Worm (Caenorhabditis elegans): ENCODE data around the gene rpoa-49.

Gene rpoa-49

DNA sequence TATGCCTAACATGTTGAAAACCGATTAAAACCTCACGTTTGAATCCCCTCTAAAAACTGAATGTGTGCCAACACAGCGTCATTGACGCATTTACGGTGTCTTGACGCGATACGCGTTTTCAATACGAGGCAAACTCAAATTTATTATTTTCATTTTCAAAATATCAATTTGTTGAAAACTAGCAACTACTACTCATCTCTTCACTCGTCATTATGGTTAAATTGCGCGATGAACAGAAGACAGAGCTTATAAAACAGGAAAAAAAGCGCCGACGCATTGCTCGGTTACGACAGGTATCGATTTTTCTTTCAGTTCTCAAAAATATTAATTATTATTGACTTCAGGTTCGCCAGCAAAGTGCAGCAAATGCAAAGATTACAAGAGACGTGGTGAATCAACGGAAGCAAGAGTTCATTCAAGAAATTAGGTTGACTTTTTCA, 20.3 kb upstream of the rpoa-49 start, which contains the start of gene enee-1:
TSS of gene enee-1 (plus strand) at position 108 of the 440 bp plus-strand sequence.
- TF ChIP-seq nfyb-1 (GFP tag; IDR thresholded peaks at IDR 0.05), result peak; percentile 56; the same call in 1 of the 2 replicates
- no peak for TF ChIP-seq ztf-6 (GFP tag; IDR thresholded peaks at IDR 0.05)
- no peak for TF ChIP-seq cebp-1 (GFP tag; IDR thresholded peaks at IDR 0.05)
- peak; percentile 60 for TF ChIP-seq cebp-1 (tag; optimal IDR thresholded peaks at IDR 0.05)
- TF ChIP-seq cebp-2 (GFP tag; IDR thresholded peaks at IDR 0.05), result no peak
- no peak for TF ChIP-seq F37B4.10 (GFP tag; IDR thresholded peaks at IDR 0.05)
- TF ChIP-seq Y56A3A.18 (GFP tag; IDR thresholded peaks at IDR 0.05), result 0 out of 2 replicates have a peak, but pooled peaks have one; percentile 23
- TF ChIP-seq lir-1 (GFP tag; conservative IDR thresholded peaks at IDR 0.05), result peak; percentile 17; the same call in 1 of the 2 replicates
- peak; percentile 19 for TF ChIP-seq madf-10 (tag; optimal IDR thresholded peaks at IDR 0.05)
- TF ChIP-seq mes-4 (tag; optimal IDR thresholded peaks at IDR 0.05), result no peak
- no peak for TF ChIP-seq snpc-1.1 (tag; optimal IDR thresholded peaks at IDR 0.05; ENCODE audit: insufficient read depth)
- peak; percentile 57 for TF ChIP-seq efl-1 (GFP tag; optimal IDR thresholded peaks at IDR 0.05)
- no peak for TF ChIP-seq zfh-2 (GFP tag; conservative IDR thresholded peaks at IDR 0.05)
- no peak for TF ChIP-seq egl-18 (GFP tag; IDR thresholded peaks at IDR 0.05)
- peak; percentile 19 for TF ChIP-seq tbp1 (GFP tag; optimal IDR thresholded peaks at IDR 0.05)
- TF ChIP-seq attf-3 (GFP tag; conservative IDR thresholded peaks at IDR 0.05), result peak; percentile 43; the same call in 1 of the 2 replicates
- TF ChIP-seq pbrm-1 (GFP tag; IDR thresholded peaks at IDR 0.05), result peak; percentile 54; the same call in 1 of the 2 replicates
- no peak for TF ChIP-seq pha-4 (tag; optimal IDR thresholded peaks at IDR 0.05)
- peak; percentile 68; the same call in 1 of the 2 replicates for TF ChIP-seq madf-3 (GFP tag; IDR thresholded peaks at IDR 0.05)
- TF ChIP-seq K12H6.12 (tag; optimal IDR thresholded peaks at IDR 0.05), result peak; percentile 39
- no peak for TF ChIP-seq ztf-22 (GFP tag; optimal IDR thresholded peaks at IDR 0.05)
- peak; percentile 19 for TF ChIP-seq atf-7 (tag; optimal IDR thresholded peaks at IDR 0.05)
- peak; percentile 90 for TF ChIP-seq lin-54 (GFP tag; optimal IDR thresholded peaks at IDR 0.05)
- TF ChIP-seq ama-1 (optimal IDR thresholded peaks at IDR 0.05), result peak; percentile 30
- no peak for TF ChIP-seq ama-1 (GFP tag; optimal IDR thresholded peaks at IDR 0.05)
- TF ChIP-seq hmg-1.2 (GFP tag; IDR thresholded peaks at IDR 0.05), result no peak; the same call in 1 of the 2 replicates
- 0 out of 2 replicates have a peak, but pooled peaks have one; percentile 36 for TF ChIP-seq hmg-20 (GFP tag; IDR thresholded peaks at IDR 0.05)
- TF ChIP-seq Y53G8AR.9 (GFP tag; conservative IDR thresholded peaks at IDR 0.05), result peak; percentile 61; the same call in 1 of the 2 replicates
- TF ChIP-seq repo-1 (tag; optimal IDR thresholded peaks at IDR 0.05), result peak; percentile 53
- peak; percentile 11; the same call in 1 of the 2 replicates for TF ChIP-seq madf-6 (GFP tag; IDR thresholded peaks at IDR 0.05)
- peak; percentile 74 for TF ChIP-seq dpl-1 (GFP tag; optimal IDR thresholded peaks at IDR 0.05)
- TF ChIP-seq aptf-2 (GFP tag; conservative IDR thresholded peaks at IDR 0.05), result no peak
- no peak for TF ChIP-seq hlh-12 (tag; optimal IDR thresholded peaks at IDR 0.05)
- peak; percentile 82 for TF ChIP-seq lin-40 (tag; optimal IDR thresholded peaks at IDR 0.05)
- peak; percentile 52; the same call in 1 of the 2 replicates for TF ChIP-seq rcor-1 (GFP tag; IDR thresholded peaks at IDR 0.05)
- peak; percentile 56 for TF ChIP-seq ztf-26 (tag; optimal IDR thresholded peaks at IDR 0.05)
- TF ChIP-seq mcd-1 (GFP tag; IDR thresholded peaks at IDR 0.05), result peak; percentile 81
- peak; percentile 1 to 83 (median 58) for TF ChIP-seq lin-35 (GFP tag; optimal IDR thresholded peaks at IDR 0.05)
- TF ChIP-seq D2030.7 (GFP tag; IDR thresholded peaks at IDR 0.05), result peak; percentile 46
- no peak for TF ChIP-seq nhr-120 (GFP tag; IDR thresholded peaks at IDR 0.05)
- peak; percentile 36 for TF ChIP-seq tlf-1 (GFP tag; optimal IDR thresholded peaks at IDR 0.05)
- 0 out of 2 replicates have a peak, but pooled peaks have one; percentile 37 for TF ChIP-seq B0336.3 (GFP tag; IDR thresholded peaks at IDR 0.05)
- TF ChIP-seq ZK185.1 (tag; optimal IDR thresholded peaks at IDR 0.05; ENCODE audit: poor library complexity, severe bottlenecking), result peak; percentile 2
- TF ChIP-seq dox-1 (GFP tag; IDR thresholded peaks at IDR 0.05), result peak; percentile 64; the same call in 1 of the 2 replicates
- peak; percentile 94 for TF ChIP-seq ztf-18 (tag; optimal IDR thresholded peaks at IDR 0.05)
- TF ChIP-seq C06A6.2 (GFP tag; conservative IDR thresholded peaks at IDR 0.05), result peak; percentile 56
- TF ChIP-seq let-607 (tag; optimal IDR thresholded peaks at IDR 0.05), result peak in 1 of 2 experiments; percentile 15
- TF ChIP-seq snpc-4 (GFP tag; optimal IDR thresholded peaks at IDR 0.05), result no peak
- TF ChIP-seq snpc-4 (tag; optimal IDR thresholded peaks at IDR 0.05), result peak in 3 of 4 experiments; percentile 17 to 40 (median 24)

Data from whole organism, young adult.